Worm (Caenorhabditis elegans): ENCODE measurements around the gene rbm-42.

rbm-42 gene

DNA sequence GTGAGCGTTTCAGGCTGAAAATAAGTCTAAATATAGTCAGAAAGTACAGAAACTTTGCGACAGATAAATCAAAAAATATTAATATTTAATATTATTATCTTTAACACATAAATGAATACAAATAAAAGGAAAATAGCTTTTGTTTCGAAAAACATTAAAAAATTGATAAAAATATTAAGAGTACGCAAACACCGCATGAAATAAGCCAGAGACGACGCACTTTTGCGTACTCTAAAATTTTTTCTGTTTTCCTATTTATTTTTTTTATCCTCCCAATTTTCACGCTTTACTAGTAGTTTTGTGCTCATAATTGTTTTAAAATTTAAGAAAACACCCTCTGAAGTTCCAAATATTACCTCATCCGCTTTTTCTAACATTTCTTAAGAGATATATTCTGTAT lies at the start of gene rbm-42, which contains the start of gene grwd-1:
Gene rbm-42 (minus strand): TSS at position 93 of the 400 bp plus-strand sequence.
Gene grwd-1 (plus strand): TSS at position 328 of the 400 bp plus-strand sequence.
- TF ChIP-seq sptf-1 (tag; optimal IDR thresholded peaks at IDR 0.05) (peak; percentile 44), cnd-1 (tag; optimal IDR thresholded peaks at IDR 0.05) (no peak), ceh-39 (tag; optimal IDR thresholded peaks at IDR 0.05) (no peak), lsy-2 (tag; optimal IDR thresholded peaks at IDR 0.05) (peak; percentile 49), unc-120 (tag; optimal IDR thresholded peaks at IDR 0.05; ENCODE audit: poor library complexity, severe bottlenecking) (no peak), snpc-4 (tag; optimal IDR thresholded peaks at IDR 0.05) (no peak)

ce11 chrIII:5202641-5203040 lies 49.6 kb upstream of the rbm-42 start:
- TF ChIP-seq unc-120 (tag; optimal IDR thresholded peaks at IDR 0.05; ENCODE audit: poor library complexity, severe bottlenecking), result peak; percentile 66
- no peak for TF ChIP-seq sptf-1 (tag; optimal IDR thresholded peaks at IDR 0.05)
- TF ChIP-seq hlh-1 (tag; optimal IDR thresholded peaks at IDR 0.05), result no peak
- TF ChIP-seq unc-39 (tag; optimal IDR thresholded peaks at IDR 0.05), result no peak
- TF ChIP-seq ham-2 (GFP tag; optimal IDR thresholded peaks at IDR 0.05), result peak; percentile 25
- peak; percentile 1 for TF ChIP-seq nhr-237 (tag; optimal IDR thresholded peaks at IDR 0.05)
- TF ChIP-seq mep-1 (tag; optimal IDR thresholded peaks at IDR 0.05), result no peak
- TF ChIP-seq drap-1 (GFP tag; optimal IDR thresholded peaks at IDR 0.05), result no peak
- peak; percentile 18 for TF ChIP-seq nhr-28 (tag; optimal IDR thresholded peaks at IDR 0.05)
- TF ChIP-seq flh-1 (GFP tag; optimal IDR thresholded peaks at IDR 0.05), result no peak
- TF ChIP-seq nhr-76 (tag; optimal IDR thresholded peaks at IDR 0.05), result no peak
- no peak for TF ChIP-seq ztf-11 (tag; optimal IDR thresholded peaks at IDR 0.05)
- no peak for TF ChIP-seq tbx-8 (GFP tag; optimal IDR thresholded peaks at IDR 0.05)
- TF ChIP-seq unc-62 (GFP tag; optimal IDR thresholded peaks at IDR 0.05), result no peak
- no peak for TF ChIP-seq zip-8 (tag; optimal IDR thresholded peaks at IDR 0.05)
- no peak for TF ChIP-seq ces-1 (GFP tag; optimal IDR thresholded peaks at IDR 0.05)
- no peak for TF ChIP-seq ceh-83 (GFP tag; optimal IDR thresholded peaks at IDR 0.05)
- TF ChIP-seq ceh-43 (GFP tag; optimal IDR thresholded peaks at IDR 0.05), result no peak
- no peak for TF ChIP-seq elt-3 (tag; optimal IDR thresholded peaks at IDR 0.05)
- TF ChIP-seq lin-13 (tag; optimal IDR thresholded peaks at IDR 0.05), result no peak

DNA sequence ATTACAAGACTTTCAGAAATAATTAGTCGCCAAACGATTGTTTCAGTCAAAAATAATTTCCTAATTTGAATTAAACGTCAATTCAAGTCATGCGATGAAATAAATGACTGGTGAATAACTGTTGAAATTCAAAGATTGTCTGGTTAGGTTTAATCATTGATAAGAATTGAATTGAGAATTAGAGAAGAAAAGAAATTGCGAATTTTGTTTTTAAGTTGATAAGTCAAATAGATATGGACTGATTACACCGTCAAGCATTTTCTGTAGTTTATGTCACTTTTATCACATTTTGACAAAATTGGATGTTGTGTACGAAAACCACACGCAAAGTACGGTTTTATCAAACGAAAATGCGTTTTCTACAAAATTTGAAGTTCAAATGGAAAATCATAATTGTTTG lies 48.2 kb upstream of the rbm-42 start:
- no peak for TF ChIP-seq M03D4.4 (tag; optimal IDR thresholded peaks at IDR 0.05)
- no peak for TF ChIP-seq zip-8 (tag; optimal IDR thresholded peaks at IDR 0.05)
- TF ChIP-seq hlh-1 (tag; optimal IDR thresholded peaks at IDR 0.05), result no peak
- TF ChIP-seq flh-1 (GFP tag; optimal IDR thresholded peaks at IDR 0.05), result no peak
- no peak for TF ChIP-seq ceh-83 (GFP tag; optimal IDR thresholded peaks at IDR 0.05)
- no peak for TF ChIP-seq nhr-237 (tag; optimal IDR thresholded peaks at IDR 0.05)
- TF ChIP-seq tbx-8 (GFP tag; optimal IDR thresholded peaks at IDR 0.05), result no peak
- no peak for TF ChIP-seq mep-1 (tag; optimal IDR thresholded peaks at IDR 0.05)
- no peak for TF ChIP-seq ztf-11 (tag; optimal IDR thresholded peaks at IDR 0.05)
- TF ChIP-seq unc-39 (tag; optimal IDR thresholded peaks at IDR 0.05), result no peak

DNA sequence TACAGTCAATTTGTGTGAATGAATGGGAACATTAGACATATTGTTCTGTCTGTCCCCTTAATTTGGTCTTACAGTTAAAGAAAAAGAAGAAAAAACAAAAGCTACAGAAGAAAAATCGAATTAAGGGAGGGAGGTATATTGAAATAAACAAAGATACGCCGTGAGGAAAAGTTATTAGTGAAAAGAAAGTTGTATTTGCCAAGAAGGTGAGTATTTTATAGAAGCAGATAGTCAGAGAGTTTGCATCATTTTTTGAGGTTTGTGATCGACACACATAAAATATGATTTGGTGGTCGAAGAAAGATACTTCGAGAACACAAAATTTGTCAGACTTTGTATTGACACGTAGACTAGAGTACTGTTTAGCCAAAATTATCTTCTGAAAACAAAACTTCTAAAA lies 47.3 kb upstream of the rbm-42 start:
- no peak for TF ChIP-seq unc-39 (tag; optimal IDR thresholded peaks at IDR 0.05)
- TF ChIP-seq zip-8 (tag; optimal IDR thresholded peaks at IDR 0.05), result no peak
- no peak for TF ChIP-seq nhr-28 (tag; optimal IDR thresholded peaks at IDR 0.05)
- TF ChIP-seq elt-3 (tag; optimal IDR thresholded peaks at IDR 0.05), result no peak
- no peak for TF ChIP-seq sem-2 (GFP tag; optimal IDR thresholded peaks at IDR 0.05)
- no peak for TF ChIP-seq pha-4 (tag; optimal IDR thresholded peaks at IDR 0.05)
- no peak for TF ChIP-seq nhr-76 (tag; optimal IDR thresholded peaks at IDR 0.05)
- no peak for TF ChIP-seq M03D4.4 (tag; optimal IDR thresholded peaks at IDR 0.05)
- TF ChIP-seq lin-32 (GFP tag; optimal IDR thresholded peaks at IDR 0.05), result no peak
- no peak for TF ChIP-seq elt-1 (tag; optimal IDR thresholded peaks at IDR 0.05; ENCODE audit: borderline replicate concordance, insufficient read depth)

- TF ChIP-seq nhr-237 (tag; optimal IDR thresholded peaks at IDR 0.05) (no peak), unc-39 (tag; optimal IDR thresholded peaks at IDR 0.05) (no peak), nhr-12 (tag; optimal IDR thresholded peaks at IDR 0.05) (no peak), nhr-76 (tag; optimal IDR thresholded peaks at IDR 0.05) (no peak), lin-13 (tag; optimal IDR thresholded peaks at IDR 0.05) (no peak), mep-1 (tag; optimal IDR thresholded peaks at IDR 0.05) (no peak), zip-8 (tag; optimal IDR thresholded peaks at IDR 0.05) (no peak), cnd-1 (tag; optimal IDR thresholded peaks at IDR 0.05) (no peak), ceh-39 (tag; optimal IDR thresholded peaks at IDR 0.05) (no peak), unc-120 (tag; optimal IDR thresholded peaks at IDR 0.05; ENCODE audit: poor library complexity, severe bottlenecking) (no peak), ces-1 (GFP tag; optimal IDR thresholded peaks at IDR 0.05) (no peak), ceh-43 (GFP tag; optimal IDR thresholded peaks at IDR 0.05) (no peak), ztf-11 (tag; optimal IDR thresholded peaks at IDR 0.05) (no peak)
Observed at ce11 chrIII:5199577-5199976, 46.5 kb upstream of the rbm-42 start, which contains the start of gene emb-8. Gene emb-8 (minus strand): TSS chrIII:5199677.

All from whole organism, mixed stage, embryonic.